Fruit fly (Drosophila melanogaster): Measurements from ENCODE around the gene gzl.
A peak's percentile ranks its signal among the peaks of the same experiment; 100 is the strongest.

gzl gene

DNA sequence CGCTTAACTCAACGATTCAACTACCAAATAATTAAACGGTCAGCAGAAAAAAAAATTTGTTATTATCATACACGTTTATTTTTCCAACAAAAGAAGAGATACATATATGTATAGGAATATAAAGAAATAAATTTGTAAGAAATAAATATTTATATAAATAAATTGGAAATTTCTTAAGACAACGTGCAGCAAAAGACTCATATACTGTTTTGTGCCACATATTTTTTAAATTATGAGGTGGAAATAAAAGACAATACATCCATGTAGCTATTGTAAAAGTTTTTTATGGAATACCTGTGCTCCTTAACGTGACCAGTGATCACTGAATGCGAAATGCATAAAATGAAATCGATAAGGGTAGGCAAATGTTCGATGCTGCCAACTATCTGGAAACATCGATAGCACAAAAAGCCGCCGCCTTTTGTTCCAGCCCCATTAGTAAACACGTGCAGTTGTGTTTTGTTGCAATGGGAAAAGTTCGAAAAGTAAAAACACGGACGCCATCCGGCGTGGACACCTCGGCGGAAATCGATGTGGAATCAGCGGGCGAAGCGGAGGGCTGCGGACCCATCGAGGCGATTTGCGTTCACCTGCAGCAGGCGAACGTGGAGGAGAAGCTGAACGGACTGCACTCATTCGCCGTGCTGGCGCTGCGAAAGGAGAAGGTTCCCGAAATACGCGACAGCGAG lies 14.0 kb upstream of the gzl start, which contains the start of gene CG10286 (continued):
- TF ChIP-seq CG9797 (GFP tag; optimal IDR thresholded peaks at IDR 0.05) (peak; percentile 25), slbo (GFP tag; IDR thresholded peaks at IDR 0.05) (peak; percentile 52; the same call in 1 of the 2 replicates), Max (GFP tag; optimal IDR thresholded peaks at IDR 0.05) (peak; percentile 91), MBD-R2 (GFP tag; IDR thresholded peaks at IDR 0.05) (peak; percentile 68), Jarid2 (GFP tag; optimal IDR thresholded peaks at IDR 0.05) (peak; percentile 23), sug (tag; optimal IDR thresholded peaks at IDR 0.05) (peak; percentile 52), CG3847 (GFP tag; IDR thresholded peaks at IDR 0.05) (peak; percentile 29; the same call in 1 of the 2 replicates), bcd (GFP tag; optimal IDR thresholded peaks at IDR 0.05) (peak; percentile 19), CG34422 (GFP tag; IDR thresholded peaks at IDR 0.05) (0 out of 3 replicates have a peak, but pooled peaks have one; percentile 49), CG11085 (GFP tag; IDR thresholded peaks at IDR 0.05) (no peak), CG7556 (GFP tag; optimal IDR thresholded peaks at IDR 0.05) (peak; percentile 64), CG6654 (GFP tag; optimal IDR thresholded peaks at IDR 0.05) (no peak), CG18619 (GFP tag; optimal IDR thresholded peaks at IDR 0.05) (no peak), CG8089 (GFP tag; optimal IDR thresholded peaks at IDR 0.05) (no peak), gro (GFP tag; optimal IDR thresholded peaks at IDR 0.05) (no peak), klu (GFP tag; IDR thresholded peaks at IDR 0.05) (no peak), CG14014 (GFP tag; IDR thresholded peaks at IDR 0.05) (peak; percentile 32; the same call in 1 of the 2 replicates), CoRest (tag; optimal IDR thresholded peaks at IDR 0.05) (peak; percentile 26), CG15269 (tag; optimal IDR thresholded peaks at IDR 0.05) (no peak), unpg (GFP tag; optimal IDR thresholded peaks at IDR 0.05) (peak; percentile 36), ssp (GFP tag; IDR thresholded peaks at IDR 0.05) (peak; percentile 48), Scr (GFP tag; IDR thresholded peaks at IDR 0.05; ENCODE audit: partially characterized antibody) (peak; percentile 75), chif (GFP tag; optimal IDR thresholded peaks at IDR 0.05) (peak in 1 of 2 experiments; percentile 11), NfI (GFP tag; optimal IDR thresholded peaks at IDR 0.05) (peak; percentile 5), CG8359 (GFP tag; optimal IDR thresholded peaks at IDR 0.05; ENCODE audit: borderline replicate concordance) (no peak), ab (GFP tag; optimal IDR thresholded peaks at IDR 0.05) (no peak), p53 (GFP tag; optimal IDR thresholded peaks at IDR 0.05) (no peak), zen2 (GFP tag; IDR thresholded peaks at IDR 0.05; ENCODE audit: partially characterized antibody) (peak; percentile 63; the same call in 1 of the 3 replicates), CG10366 (GFP tag; IDR thresholded peaks at IDR 0.05) (peak; percentile 18; the same call in 1 of the 2 replicates), CG18599 (GFP tag; optimal IDR thresholded peaks at IDR 0.05) (peak; percentile 36), tna (GFP tag; IDR thresholded peaks at IDR 0.05; ENCODE audit: partially characterized antibody) (peak; percentile 60), gcm (GFP tag; optimal IDR thresholded peaks at IDR 0.05) (no peak), Dll (GFP tag; IDR thresholded peaks at IDR 0.05; ENCODE audit: partially characterized antibody) (peak; percentile 62; the same call in 3 of the 4 replicates), ftz-f1 (GFP tag; optimal IDR thresholded peaks at IDR 0.05) (no peak), CG7839 (tag; optimal IDR thresholded peaks at IDR 0.05) (peak; percentile 53), YL-1 (GFP tag; optimal IDR thresholded peaks at IDR 0.05) (peak; percentile 70), ase (GFP tag; IDR thresholded peaks at IDR 0.05) (no peak; the same call in 2 of the 3 replicates), crc (GFP tag; optimal IDR thresholded peaks at IDR 0.05) (no peak), CG18476 (GFP tag; optimal IDR thresholded peaks at IDR 0.05) (no peak), CG11504 (tag; optimal IDR thresholded peaks at IDR 0.05) (no peak), CG4282 (GFP tag; optimal IDR thresholded peaks at IDR 0.05) (no peak), CG7963 (GFP tag; IDR thresholded peaks at IDR 0.05; ENCODE audit: partially characterized antibody) (peak; percentile 76; the same call in 1 of the 3 replicates), CG12391 (tag; optimal IDR thresholded peaks at IDR 0.05) (peak; percentile 71), CG7357 (GFP tag; IDR thresholded peaks at IDR 0.05) (0 out of 3 replicates have a peak, but pooled peaks have one; percentile 6), bbx (GFP tag; IDR thresholded peaks at IDR 0.05; ENCODE audit: partially characterized antibody) (peak; percentile 87), CG8388 (GFP tag; optimal IDR thresholded peaks at IDR 0.05) (peak; percentile 34), CG10462 (GFP tag; optimal IDR thresholded peaks at IDR 0.05) (peak; percentile 13), fru (optimal IDR thresholded peaks at IDR 0.05) (no peak)
